Worm (Caenorhabditis elegans): ENCODE measurements around the gene lec-4.

DNA sequence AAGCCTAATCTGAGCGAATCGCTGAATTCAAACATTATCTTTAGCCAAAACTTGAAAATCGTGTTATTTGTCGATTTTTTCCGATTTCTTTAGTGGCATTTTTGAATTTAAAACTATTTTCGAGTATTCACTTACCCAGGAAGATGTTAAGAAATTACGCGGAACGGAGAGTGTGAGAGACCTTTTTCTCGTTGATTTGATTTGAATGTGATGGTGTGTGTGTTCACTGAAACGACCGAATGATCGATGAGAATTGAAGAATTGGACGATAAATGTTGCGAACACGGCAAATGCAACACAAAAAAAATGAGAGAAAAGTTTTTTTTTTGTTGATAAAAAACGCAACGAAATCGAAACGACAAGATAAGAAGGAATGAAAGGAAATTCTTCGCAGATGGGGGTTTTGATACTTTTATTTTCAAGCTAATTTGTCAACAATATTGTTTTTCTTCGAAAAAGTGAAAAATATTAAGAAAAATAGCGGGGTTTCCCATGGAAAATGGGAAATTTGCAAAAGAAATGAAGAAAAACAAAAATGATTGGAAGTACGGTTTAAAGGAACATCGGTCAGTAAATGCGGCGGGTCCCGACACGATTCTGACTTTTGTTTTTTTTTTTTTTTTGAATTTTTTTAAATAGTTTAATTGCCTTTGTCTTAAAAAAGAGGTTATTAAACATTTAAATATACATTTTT lies 27.3 kb upstream of the lec-4 start, which contains the start of gene mtm-3:
- TF ChIP-seq tbx-37 (GFP tag; conservative IDR thresholded peaks at IDR 0.05) (no peak), ama-1 (optimal IDR thresholded peaks at IDR 0.05) (no peak), sea-1 (GFP tag; conservative IDR thresholded peaks at IDR 0.05) (no peak), ets-7 (tag; optimal IDR thresholded peaks at IDR 0.05) (no peak), ceh-36 (tag; optimal IDR thresholded peaks at IDR 0.05) (no peak), tra-4 (tag; optimal IDR thresholded peaks at IDR 0.05) (no peak), scrt-1 (GFP tag; IDR thresholded peaks at IDR 0.05) (no peak), pes-1 (GFP tag; IDR thresholded peaks at IDR 0.05) (no peak), flt-1 (GFP tag; IDR thresholded peaks at IDR 0.05) (no peak), hmg-4 (GFP tag; optimal IDR thresholded peaks at IDR 0.05) (no peak), hnd-1 (tag; optimal IDR thresholded peaks at IDR 0.05) (no peak)

All from whole organism, early embryonic.